Worm (Caenorhabditis elegans): ENCODE data around the gene B0222.1.

ce11 chrV:9157597-9157996, 23.5 kb downstream of the B0222.1 start:
- TF ChIP-seq ceh-82 (tag; optimal IDR thresholded peaks at IDR 0.05) (no peak), elt-3 (tag; optimal IDR thresholded peaks at IDR 0.05) (no peak), zag-1 (tag; optimal IDR thresholded peaks at IDR 0.05) (no peak), nhr-77 (tag; optimal IDR thresholded peaks at IDR 0.05) (no peak), nhr-23 (tag; optimal IDR thresholded peaks at IDR 0.05) (no peak), lin-39 (tag; optimal IDR thresholded peaks at IDR 0.05) (no peak), F13H6.1 (tag; optimal IDR thresholded peaks at IDR 0.05) (no peak), mdl-1 (tag; optimal IDR thresholded peaks at IDR 0.05) (no peak)
